Worm (Caenorhabditis elegans) whole organism, L4 larva: ENCODE data around the gene smc-3.

Source experiments
- D1046.2 ChIP-seq: fragments of 200-800 bp; sonication (Bioruptor generic); IDR thresholded peaks from 2 replicates; pipeline ENCODE4 v1.3.6; 2022; ENCODE audit warnings: missing genetic modification characterization, missing compliant biosample characterization
- F26F4.8 ChIP-seq: fragments of 200-800 bp; sonication (Bioruptor generic); conservative IDR thresholded peaks from 2 replicates; pipeline ENCODE4 v1.3.6; 2022; ENCODE audit warnings: missing genetic modification characterization, missing compliant biosample characterization
- F44E2.7 ChIP-seq: fragments of 200-800 bp; sonication (Bioruptor generic); IDR thresholded peaks from 2 replicates; pipeline ENCODE4 v2.1.2; 2022; ENCODE audit warnings: missing genetic modification characterization, missing compliant biosample characterization
- R02D3.7 ChIP-seq: fragments of 150-350 bp; sonication (generic microtip); optimal IDR thresholded peaks from 3 replicates; lab custom pipeline; 2014; ENCODE audit warnings: missing biosample characterization, missing genetic modification characterization
- T26A8.4 ChIP-seq: fragments of 200-800 bp; sonication (Bioruptor generic); IDR thresholded peaks from 2 replicates; pipeline ENCODE4 v1.3.6; 2022; ENCODE audit warnings: missing genetic modification characterization, missing compliant biosample characterization
- Y48G9A.11 ChIP-seq: fragments of 200-800 bp; sonication (Bioruptor generic); IDR thresholded peaks from 2 replicates; pipeline ENCODE4 v1.3.6; 2022; ENCODE audit warnings: missing genetic modification reagents, missing genetic modification characterization, missing compliant biosample characterization
- Y75B8A.6 ChIP-seq: fragments of 200-800 bp; sonication (Bioruptor generic); IDR thresholded peaks from 2 replicates; pipeline ENCODE4 v1.3.6; 2022; ENCODE audit warnings: missing genetic modification reagents, missing genetic modification characterization, missing compliant biosample characterization
- ZK337.2 ChIP-seq: fragments of 200-800 bp; sonication (Bioruptor generic); IDR thresholded peaks from 2 replicates; pipeline ENCODE4 v1.3.6; 2022; ENCODE audit warnings: missing genetic modification reagents, missing genetic modification characterization, missing compliant biosample characterization
- aha-1 ChIP-seq: fragments of 150-350 bp; peaks from one replicate; lab custom pipeline; 2014; ENCODE audit warnings: missing biosample characterization, missing genetic modification characterization
- arid-1 ChIP-seq: fragments of 200-800 bp; sonication (Bioruptor generic); conservative IDR thresholded peaks from 2 replicates; pipeline ENCODE4 v1.3.6; 2022; ENCODE audit warnings: missing genetic modification reagents, missing genetic modification characterization, missing compliant biosample characterization
- ceh-32 ChIP-seq: sonication (generic microtip); optimal IDR thresholded peaks from 2 replicates; lab custom pipeline; 2016; ENCODE audit warnings: mild to moderate bottlenecking, missing genetic modification characterization, missing compliant biosample characterization; ENCODE audit not compliant: poor library complexity
- ces-1 ChIP-seq: fragments of 150-350 bp; sonication (generic microtip); optimal IDR thresholded peaks from 4 replicates; lab custom pipeline; 2014; ENCODE audit warnings: missing biosample characterization, missing genetic modification reagents, missing genetic modification characterization
- cey-2 ChIP-seq: sonication (generic microtip); optimal IDR thresholded peaks from 3 replicates; lab custom pipeline; 2017; ENCODE audit warnings: missing genetic modification characterization, mild to moderate bottlenecking, missing compliant biosample characterization, antibody characterized with exemption, borderline replicate concordance; ENCODE audit not compliant: insufficient read depth
- ctbp-1 ChIP-seq: fragments of 200-800 bp; sonication (Bioruptor generic); IDR thresholded peaks from 2 replicates; pipeline ENCODE4 v1.3.6; 2022; ENCODE audit warnings: missing genetic modification reagents, missing genetic modification characterization, missing compliant biosample characterization
- daf-16 ChIP-seq, 3 experiments: sonication (generic microtip); optimal IDR thresholded peaks; 2 replicates each; lab custom pipeline; 2016 to 2017; ENCODE audit warnings: missing genetic modification characterization in 3 of 3, missing genetic modification reagents in 3 of 3, mild to moderate bottlenecking in 2 of 3, missing compliant biosample characterization in 2 of 3, missing biosample characterization in 1 of 3, moderate library complexity in 1 of 3
- dmd-8 ChIP-seq: fragments of 200-800 bp; sonication (Bioruptor generic); IDR thresholded peaks from 2 replicates; pipeline ENCODE4 v1.3.6; 2022; ENCODE audit warnings: missing genetic modification characterization, missing compliant biosample characterization
- dmd-9 ChIP-seq: fragments of 200-800 bp; sonication (Bioruptor generic); IDR thresholded peaks from 2 replicates; pipeline ENCODE4 v1.3.6; 2022; ENCODE audit warnings: missing genetic modification reagents, missing genetic modification characterization, missing compliant biosample characterization
- dpl-1 ChIP-seq: fragments of 150-350 bp; optimal IDR thresholded peaks from 2 replicates; lab custom pipeline; 2014; ENCODE audit warnings: missing biosample characterization, missing genetic modification reagents, missing genetic modification characterization
- duxl-1 ChIP-seq: sonication (generic microtip); optimal IDR thresholded peaks from 2 replicates; lab custom pipeline; 2016; ENCODE audit warnings: mild to moderate bottlenecking, missing genetic modification characterization, moderate library complexity, missing compliant biosample characterization; ENCODE audit not compliant: poor library complexity
- dve-1 ChIP-seq: sonication (generic microtip); optimal IDR thresholded peaks from 2 replicates; lab custom pipeline; 2017; ENCODE audit warnings: antibody characterized with exemption, mild to moderate bottlenecking, missing genetic modification characterization, missing compliant biosample characterization; ENCODE audit not compliant: insufficient read depth
- egl-27 ChIP-seq: sonication (generic microtip); optimal IDR thresholded peaks from 3 replicates; lab custom pipeline; 2017; ENCODE audit warnings: missing biosample characterization, missing genetic modification reagents, missing genetic modification characterization
- egl-43 ChIP-seq: fragments of 200-800 bp; sonication (Bioruptor generic); IDR thresholded peaks from 2 replicates; pipeline ENCODE4 v1.3.6; 2022; ENCODE audit warnings: missing genetic modification reagents, missing genetic modification characterization, missing compliant biosample characterization
- hif-1 ChIP-seq, 2 experiments: sonication (generic microtip); optimal IDR thresholded peaks; 2 replicates each; lab custom pipeline; 2016 to 2017; ENCODE audit warnings: missing compliant biosample characterization in 2 of 2, missing genetic modification characterization in 2 of 2, missing genetic modification reagents in 2 of 2, missing genotype in 2 of 2, mild to moderate bottlenecking in 1 of 2
- hlh-11 ChIP-seq: fragments of 200-800 bp; sonication (Bioruptor generic); optimal IDR thresholded peaks from 2 replicates; lab custom pipeline; 2018; ENCODE audit warnings: mild to moderate bottlenecking, missing genetic modification characterization, missing compliant biosample characterization
- hlh-30 ChIP-seq: sonication (generic microtip); optimal IDR thresholded peaks from 2 replicates; lab custom pipeline; 2017; ENCODE audit warnings: antibody characterized with exemption, mild to moderate bottlenecking, missing genetic modification characterization, missing compliant biosample characterization; ENCODE audit not compliant: insufficient read depth
- hmg-1.1 ChIP-seq: fragments of 200-800 bp; sonication (Bioruptor generic); IDR thresholded peaks from 2 replicates; pipeline ENCODE4 v1.3.6; 2022; ENCODE audit warnings: missing genetic modification reagents, missing genetic modification characterization, missing compliant biosample characterization
- jun-1 ChIP-seq: fragments of 150-350 bp; optimal IDR thresholded peaks from 2 replicates; lab custom pipeline; 2014; ENCODE audit warnings: missing biosample characterization, missing genetic modification reagents, missing genetic modification characterization
- lim-7 ChIP-seq: fragments of 200-800 bp; sonication (Bioruptor generic); IDR thresholded peaks from 2 replicates; pipeline ENCODE4 v1.3.6; 2022; ENCODE audit warnings: missing genetic modification characterization, missing compliant biosample characterization
- lin-38 ChIP-seq: fragments of 200-800 bp; sonication (Bioruptor generic); IDR thresholded peaks from 2 replicates; pipeline ENCODE4 v1.3.6; 2022; ENCODE audit warnings: missing genetic modification reagents, missing genetic modification characterization, missing compliant biosample characterization
- lsy-2 ChIP-seq, 2 experiments: fragments of 150-350 bp in 1 of 2; sonication (generic microtip) in 1 of 2; optimal IDR thresholded peaks; 2 replicates each; lab custom pipeline; 2014 to 2017; ENCODE audit warnings: missing biosample characterization in 2 of 2, missing genetic modification characterization in 2 of 2
- madf-5 ChIP-seq, 2 experiments: fragments of 200-800 bp; sonication (Bioruptor generic); IDR thresholded peaks; 2 replicates each; pipeline ENCODE4 v1.3.6; 2022; ENCODE audit warnings: missing compliant biosample characterization in 2 of 2, missing genetic modification characterization in 2 of 2
- mdt-29 ChIP-seq: fragments of 200-800 bp; sonication (Bioruptor generic); IDR thresholded peaks from 2 replicates; pipeline ENCODE4 v1.3.6; 2022; ENCODE audit warnings: missing genetic modification reagents, missing genetic modification characterization, missing compliant biosample characterization
- mep-1 ChIP-seq: fragments of 150-350 bp; sonication (generic microtip); optimal IDR thresholded peaks from 3 replicates; lab custom pipeline; 2014; ENCODE audit warnings: missing biosample characterization, missing genetic modification characterization
- mes-2 ChIP-seq: sonication (generic microtip); optimal IDR thresholded peaks from 2 replicates; lab custom pipeline; 2016; ENCODE audit warnings: missing genotype, mild to moderate bottlenecking, missing genetic modification characterization, missing compliant biosample characterization; ENCODE audit not compliant: poor library complexity, severe bottlenecking
- mxl-3 ChIP-seq: fragments of 200-800 bp; sonication (Bioruptor generic); optimal IDR thresholded peaks from 2 replicates; lab custom pipeline; 2018; ENCODE audit warnings: mild to moderate bottlenecking, missing genetic modification characterization, missing compliant biosample characterization
- nhr-10 ChIP-seq: fragments of 150-350 bp; optimal IDR thresholded peaks from 2 replicates; lab custom pipeline; 2014; ENCODE audit warnings: missing biosample characterization, missing genetic modification characterization
- nhr-11 ChIP-seq: fragments of 150-350 bp; optimal IDR thresholded peaks from 2 replicates; lab custom pipeline; 2014; ENCODE audit warnings: missing biosample characterization, missing genetic modification characterization
- nhr-111 ChIP-seq: fragments of 200-800 bp; sonication (Bioruptor generic); optimal IDR thresholded peaks from 2 replicates; lab custom pipeline; 2018; ENCODE audit warnings: mild to moderate bottlenecking, missing genetic modification characterization, missing compliant biosample characterization
- nhr-42 ChIP-seq: fragments of 200-800 bp; sonication (Bioruptor generic); IDR thresholded peaks from 2 replicates; pipeline ENCODE4 v1.3.6; 2022; ENCODE audit warnings: missing genetic modification characterization, missing compliant biosample characterization
- skn-1 ChIP-seq: fragments of 150-350 bp; optimal IDR thresholded peaks from 2 replicates; lab custom pipeline; 2014; ENCODE audit warnings: missing biosample characterization, missing genetic modification characterization
- tra-1 ChIP-seq: fragments of 200-800 bp; sonication (Bioruptor generic); IDR thresholded peaks from 2 replicates; pipeline ENCODE4 v1.3.6; 2022; ENCODE audit warnings: missing genetic modification reagents, missing genetic modification characterization, missing compliant biosample characterization
- unc-130 ChIP-seq: sonication (generic microtip); optimal IDR thresholded peaks from 2 replicates; lab custom pipeline; 2016; ENCODE audit warnings: missing genetic modification reagents, missing genetic modification characterization, missing compliant biosample characterization
- unc-62 ChIP-seq, 3 experiments: fragments of 150-350 bp in 1 of 3; sonication (generic microtip); optimal IDR thresholded peaks in 2 of 3; peaks in 1 of 3; 1 replicate in 1 of 3; 2 replicates in 2 of 3; lab custom pipeline; 2014 to 2017; ENCODE audit warnings: missing biosample characterization in 3 of 3, missing genetic modification characterization in 3 of 3, missing genetic modification reagents in 3 of 3, missing genotype in 1 of 3
- vab-7 ChIP-seq: fragments of 200-800 bp; sonication (Bioruptor generic); IDR thresholded peaks from 2 replicates; pipeline ENCODE4 v1.3.6; 2022; ENCODE audit warnings: missing genetic modification reagents, missing genetic modification characterization, missing compliant biosample characterization
- zfp-2 ChIP-seq: sonication (generic microtip); optimal IDR thresholded peaks from 2 replicates; lab custom pipeline; 2016; ENCODE audit warnings: mild to moderate bottlenecking, missing genetic modification characterization, missing compliant biosample characterization

Gene smc-3

ce11 chrIII:11352840-11353239 is 62.1 kb downstream of the smc-3 start (continued):
- TF ChIP-seq egl-43 (GFP tag; lab: Robert Waterston, UW) (peak; percentile 75), skn-1 (tag; lab: Kevin White, UChicago) (no peak), dmd-9 (GFP tag; lab: Robert Waterston, UW) (0 out of 2 replicates have a peak, but pooled peaks have one; percentile 34), mep-1 (peak; percentile 29), nhr-11 (peak; percentile 22), dve-1 (tag; lab: Kevin White, UChicago) (peak; percentile 11), arid-1 (GFP tag; lab: Robert Waterston, UW) (peak; percentile 82), ctbp-1 (no peak), hif-1 (tag; optimal IDR thresholded peaks at IDR 0.05; lab: Kevin White, UChicago) (no peak), duxl-1 (tag; lab: Kevin White, UChicago) (no peak), vab-7 (GFP tag; lab: Robert Waterston, UW) (peak; percentile 63; the same call in 1 of the 2 replicates), nhr-111 (GFP tag; lab: Kevin White, UChicago) (peak; percentile 53), hmg-1.1 (GFP tag; lab: Robert Waterston, UW) (peak; percentile 59; the same call in 1 of the 2 replicates), dmd-8 (peak; percentile 79; the same call in 1 of the 2 replicates), F26F4.8 (no peak), aha-1 (tag; lab: Kevin White, UChicago) (peak; percentile 85), nhr-42 (GFP tag; lab: Robert Waterston, UW) (no peak), madf-5 (GFP tag; IDR thresholded peaks at IDR 0.05; lab: Robert Waterston, UW) (peak in 1 of 2 experiments; percentile 57; a peak in 1 of 4 replicates), nhr-10 (tag; lab: Kevin White, UChicago) (no peak), lim-7 (GFP tag; lab: Robert Waterston, UW) (peak; percentile 83), zfp-2 (tag; lab: Kevin White, UChicago) (no peak), unc-130 (no peak)

ce11 chrIII:11353499-11353898 is 62.8 kb downstream of the smc-3 start:
- TF ChIP-seq T26A8.4 (GFP tag; lab: Robert Waterston, UW) (0 out of 2 replicates have a peak, but pooled peaks have one; percentile 39), unc-130 (peak; percentile 16), lin-38 (peak; percentile 45), jun-1 (tag; lab: Kevin White, UChicago) (no peak), ces-1 (peak; percentile 35), mep-1 (peak; percentile 37), Y75B8A.6 (peak; percentile 59; the same call in 1 of the 2 replicates), daf-16 (GFP tag; optimal IDR thresholded peaks at IDR 0.05; lab: Kevin White, UChicago) (no peak), daf-16 (tag; optimal IDR thresholded peaks at IDR 0.05; lab: Kevin White, UChicago) (peak; percentile 26), mxl-3 (peak; percentile 41), R02D3.7 (tag; lab: Kevin White, UChicago) (no peak), dpl-1 (GFP tag; lab: Kevin White, UChicago) (no peak), D1046.2 (GFP tag; lab: Robert Waterston, UW) (peak; percentile 36; the same call in 1 of the 2 replicates), unc-62 (GFP tag; optimal IDR thresholded peaks at IDR 0.05 in 1 of 2; lab: Kevin White, UChicago) (no peak), unc-62 (tag; optimal IDR thresholded peaks at IDR 0.05; lab: Kevin White, UChicago) (no peak), madf-5 (GFP tag; IDR thresholded peaks at IDR 0.05; lab: Robert Waterston, UW) (no peak), ceh-32 (tag; lab: Kevin White, UChicago) (no peak), F44E2.7 (GFP tag; lab: Robert Waterston, UW) (0 out of 2 replicates have a peak, but pooled peaks have one; percentile 30), lim-7 (GFP tag; lab: Robert Waterston, UW) (peak; percentile 69), hlh-30 (peak; percentile 33), egl-43 (GFP tag; lab: Robert Waterston, UW) (peak; percentile 78), Y48G9A.11 (GFP tag; lab: Robert Waterston, UW) (peak; percentile 53; the same call in 1 of the 2 replicates), arid-1 (GFP tag; lab: Robert Waterston, UW) (0 out of 2 replicates have a peak, but pooled peaks have one; percentile 28), egl-27 (no peak), cey-2 (no peak), aha-1 (tag; lab: Kevin White, UChicago) (peak; percentile 48), lsy-2 (tag; optimal IDR thresholded peaks at IDR 0.05; lab: Kevin White, UChicago) (peak in 1 of 2 experiments; percentile 13), hlh-11 (peak; percentile 10), tra-1 (GFP tag; lab: Robert Waterston, UW) (peak; percentile 56; the same call in 1 of the 2 replicates), vab-7 (GFP tag; lab: Robert Waterston, UW) (peak; percentile 69), mes-2 (tag; lab: Kevin White, UChicago) (peak; percentile 52), mdt-29 (0 out of 2 replicates have a peak, but pooled peaks have one; percentile 48), ZK337.2 (GFP tag; lab: Robert Waterston, UW) (peak; percentile 24; the same call in 1 of the 2 replicates)
